Fruit fly (Drosophila melanogaster) whole organism, embryonic: ENCODE results near the gene yellow-f.

Experiments
- Atf3 ChIP-seq: fragments of 200-800 bp; sonication (Bioruptor generic); optimal IDR thresholded peaks from 3 replicates; lab custom pipeline; 2016; ENCODE audit warnings: missing biosample characterization, missing genetic modification characterization
- CG10462 ChIP-seq: fragments of 200-800 bp; sonication (Bioruptor generic); optimal IDR thresholded peaks from 2 replicates; lab custom pipeline; 2016; ENCODE audit warnings: missing biosample characterization, missing genetic modification characterization
- CG12155 ChIP-seq: fragments of 200-800 bp; sonication (Bioruptor generic); optimal IDR thresholded peaks from 3 replicates; lab custom pipeline; 2016; ENCODE audit warnings: missing biosample characterization, missing genetic modification characterization
- CG12659 ChIP-seq: fragments of 200-800 bp; sonication (Bioruptor generic); optimal IDR thresholded peaks from 3 replicates; lab custom pipeline; 2017; ENCODE audit warnings: mild to moderate bottlenecking, missing biosample characterization, missing genetic modification reagents, missing genetic modification characterization
- CG13775 ChIP-seq: fragments of 200-800 bp; sonication (Bioruptor generic); optimal IDR thresholded peaks from 3 replicates; lab custom pipeline; 2017; ENCODE audit warnings: missing biosample characterization, mild to moderate bottlenecking, missing genetic modification characterization
- CG14965 ChIP-seq: fragments of 200-800 bp; sonication (Bioruptor generic); optimal IDR thresholded peaks from 2 replicates; lab custom pipeline; 2016; ENCODE audit warnings: missing biosample characterization, missing genetic modification characterization, borderline replicate concordance
- CG17361 ChIP-seq: fragments of 200-800 bp; sonication (Bioruptor generic); IDR thresholded peaks from 3 replicates; pipeline ENCODE4 v1.3.6; 2022; ENCODE audit warnings: missing biosample characterization, missing genetic modification characterization
- CG17912 ChIP-seq: fragments of 200-800 bp; sonication (Bioruptor generic); optimal IDR thresholded peaks from 2 replicates; lab custom pipeline; 2018; ENCODE audit warnings: missing biosample characterization, mild to moderate bottlenecking, missing genetic modification characterization
- CG18011 ChIP-seq: fragments of 200-800 bp; sonication (Bioruptor generic); optimal IDR thresholded peaks from 2 replicates; lab custom pipeline; 2017; ENCODE audit warnings: missing biosample characterization, missing genetic modification characterization, mild to moderate bottlenecking, moderate library complexity, missing genotype
- CG2875 ChIP-seq: fragments of 200-800 bp; sonication (Bioruptor generic); optimal IDR thresholded peaks from 2 replicates; lab custom pipeline; 2017; ENCODE audit warnings: missing biosample characterization, mild to moderate bottlenecking, missing genetic modification characterization, missing genetic modification reagents
- CG2889 ChIP-seq: fragments of 200-800 bp; sonication (Bioruptor generic); IDR thresholded peaks from 3 replicates; pipeline ENCODE4 v1.3.6; 2022; ENCODE audit warnings: missing biosample characterization, missing genetic modification characterization
- CG31224 ChIP-seq: fragments of 200-800 bp; sonication (Bioruptor generic); IDR thresholded peaks from 2 replicates; pipeline ENCODE4 v1.3.6; 2022; ENCODE audit warnings: missing biosample characterization, missing genetic modification characterization
- CG3163 ChIP-seq: fragments of 200-800 bp; sonication (Bioruptor generic); optimal IDR thresholded peaks from 3 replicates; lab custom pipeline; 2016; ENCODE audit warnings: missing biosample characterization, missing genetic modification characterization
- CG34224 ChIP-seq: fragments of 200-800 bp; sonication (Bioruptor generic); IDR thresholded peaks from 3 replicates; pipeline ENCODE4 v1.3.6; 2022; ENCODE audit warnings: missing biosample characterization, missing genetic modification characterization; ENCODE audit not compliant: partially characterized antibody
- CG43689 ChIP-seq: fragments of 200-800 bp; sonication (Bioruptor generic); IDR thresholded peaks from 2 replicates; pipeline ENCODE4 v1.3.6; 2022; ENCODE audit warnings: missing biosample characterization, missing genetic modification characterization
- CG4707 ChIP-seq: fragments of 200-800 bp; sonication (Bioruptor generic); optimal IDR thresholded peaks from 2 replicates; lab custom pipeline; 2018; ENCODE audit warnings: missing biosample characterization, mild to moderate bottlenecking, missing genetic modification characterization, moderate library complexity
- CG7745 ChIP-seq: fragments of 200-800 bp; sonication (Bioruptor generic); optimal IDR thresholded peaks from 2 replicates; lab custom pipeline; 2018; ENCODE audit warnings: missing biosample characterization, mild to moderate bottlenecking, missing genetic modification characterization, moderate library complexity
- CG7839 ChIP-seq: fragments of 200-800 bp; sonication (Bioruptor generic); optimal IDR thresholded peaks from 3 replicates; lab custom pipeline; 2018; ENCODE audit warnings: missing biosample characterization, mild to moderate bottlenecking, missing genetic modification characterization, moderate library complexity
- CG7928 ChIP-seq: fragments of 200-800 bp; sonication (Bioruptor generic); optimal IDR thresholded peaks from 2 replicates; lab custom pipeline; 2017; ENCODE audit warnings: missing biosample characterization, mild to moderate bottlenecking, missing genetic modification characterization
- CG9817 ChIP-seq: fragments of 200-800 bp; sonication (Bioruptor generic); optimal IDR thresholded peaks from 2 replicates; lab custom pipeline; 2018; ENCODE audit warnings: missing biosample characterization, mild to moderate bottlenecking, missing genetic modification characterization, moderate library complexity
- D ChIP-seq, 2 experiments: fragments of 200-800 bp in 1 of 2; fragments of >200 bp in 1 of 2; sonication (Bioruptor generic) in 1 of 2; optimal IDR thresholded peaks; 2 replicates in 1 of 2; 3 replicates in 1 of 2; lab custom pipeline; 2017; ENCODE audit warnings: mild to moderate bottlenecking in 1 of 2, missing biosample characterization in 1 of 2, missing genetic modification characterization in 1 of 2, missing genetic modification reagents in 1 of 2
- Dad ChIP-seq: fragments of 200-800 bp; sonication (Bioruptor generic); optimal IDR thresholded peaks from 3 replicates; lab custom pipeline; 2016; ENCODE audit warnings: missing biosample characterization, missing genetic modification characterization
- Dbx ChIP-seq: fragments of 200-800 bp; sonication (Bioruptor generic); IDR thresholded peaks from 3 replicates; pipeline ENCODE4 v1.3.6; 2022; ENCODE audit warnings: missing biosample characterization, missing genetic modification characterization
- Elba2 ChIP-seq: fragments of 200-800 bp; sonication (Bioruptor generic); optimal IDR thresholded peaks from 3 replicates; lab custom pipeline; 2016; ENCODE audit warnings: missing biosample characterization, missing genetic modification characterization
- Ets65A ChIP-seq: fragments of 200-800 bp; sonication (Bioruptor generic); peaks from one replicate; lab custom pipeline; 2016; ENCODE audit warnings: missing biosample characterization, missing genetic modification characterization
- Fer2 ChIP-seq: fragments of 200-800 bp; sonication (Bioruptor generic); optimal IDR thresholded peaks from 2 replicates; lab custom pipeline; 2018; ENCODE audit warnings: missing biosample characterization, mild to moderate bottlenecking, missing genetic modification characterization, moderate library complexity
- Hmr ChIP-seq: fragments of 200-800 bp; sonication (Bioruptor generic); optimal IDR thresholded peaks from 3 replicates; lab custom pipeline; 2017; ENCODE audit warnings: mild to moderate bottlenecking, missing biosample characterization, missing genetic modification reagents, missing genetic modification characterization
- MTF-1 ChIP-seq: fragments of 200-800 bp; sonication (Bioruptor generic); optimal IDR thresholded peaks from 2 replicates; lab custom pipeline; 2018; ENCODE audit warnings: missing biosample characterization, mild to moderate bottlenecking, missing genetic modification characterization, borderline replicate concordance
- Meics ChIP-seq: fragments of 200-800 bp; sonication (Bioruptor generic); optimal IDR thresholded peaks from 2 replicates; lab custom pipeline; 2017; ENCODE audit warnings: missing biosample characterization, mild to moderate bottlenecking, missing genetic modification characterization
- NC2α ChIP-seq: fragments of 200-800 bp; sonication (Bioruptor generic); optimal IDR thresholded peaks from 2 replicates; lab custom pipeline; 2016; ENCODE audit warnings: missing biosample characterization, missing genetic modification characterization
- Ravus ChIP-seq: fragments of 200-800 bp; sonication (Bioruptor generic); IDR thresholded peaks from 2 replicates; pipeline ENCODE4 v1.3.6; 2022; ENCODE audit warnings: missing biosample characterization, missing genetic modification characterization
- Tbp ChIP-seq: fragments of >200 bp; optimal IDR thresholded peaks from 2 replicates; lab custom pipeline; 2018; ENCODE audit warnings: missing biosample characterization, missing genetic modification characterization
- YL-1 ChIP-seq: fragments of 200-800 bp; sonication (Bioruptor generic); optimal IDR thresholded peaks from 3 replicates; lab custom pipeline; 2017; ENCODE audit warnings: missing biosample characterization, mild to moderate bottlenecking, missing genetic modification characterization
- corto ChIP-seq: fragments of 200-800 bp; sonication (Bioruptor generic); optimal IDR thresholded peaks from 2 replicates; lab custom pipeline; 2016; ENCODE audit warnings: missing biosample characterization, mild to moderate bottlenecking, missing genetic modification characterization, moderate library complexity
- dati ChIP-seq: fragments of 200-800 bp; sonication (Bioruptor generic); IDR thresholded peaks from 2 replicates; pipeline ENCODE4 v1.3.6; 2022; ENCODE audit warnings: missing biosample characterization, missing genetic modification characterization
- ems ChIP-seq: fragments of 200-800 bp; sonication (Bioruptor generic); optimal IDR thresholded peaks from 3 replicates; lab custom pipeline; 2016; ENCODE audit warnings: missing biosample characterization, missing genetic modification characterization
- fd3F ChIP-seq: fragments of 200-800 bp; sonication (Bioruptor generic); optimal IDR thresholded peaks from 2 replicates; lab custom pipeline; 2018; ENCODE audit warnings: missing biosample characterization, mild to moderate bottlenecking, missing genetic modification characterization, moderate library complexity
- fd96Cb ChIP-seq: fragments of 200-800 bp; sonication (Bioruptor generic); optimal IDR thresholded peaks from 2 replicates; lab custom pipeline; 2018; ENCODE audit warnings: missing biosample characterization, mild to moderate bottlenecking, missing genetic modification characterization, moderate library complexity
- grau ChIP-seq: fragments of 200-800 bp; optimal IDR thresholded peaks from 3 replicates; lab custom pipeline; 2019; ENCODE audit warnings: missing biosample characterization, mild to moderate bottlenecking, missing genetic modification characterization, moderate library complexity
- grn ChIP-seq: fragments of 200-800 bp; sonication (Bioruptor generic); optimal IDR thresholded peaks from 3 replicates; lab custom pipeline; 2017; ENCODE audit warnings: missing biosample characterization, missing genetic modification characterization
- hkb ChIP-seq, 2 experiments: fragments of 200-800 bp in 1 of 2; fragments of >200 bp in 1 of 2; sonication (Bioruptor generic) in 1 of 2; IDR thresholded peaks in 1 of 2; optimal IDR thresholded peaks in 1 of 2; 2 replicates each; pipeline versions ENCODE4 v1.3.6 to Lab custom; 2017 to 2022; ENCODE audit warnings: missing biosample characterization in 1 of 2, missing genetic modification characterization in 1 of 2
- jing ChIP-seq: fragments of 200-800 bp; sonication (Bioruptor generic); optimal IDR thresholded peaks from 2 replicates; lab custom pipeline; 2018; ENCODE audit warnings: missing biosample characterization, mild to moderate bottlenecking, missing genetic modification characterization
- nom ChIP-seq: fragments of 200-800 bp; sonication (Bioruptor generic); optimal IDR thresholded peaks from 2 replicates; lab custom pipeline; 2017; ENCODE audit warnings: missing biosample characterization, missing genetic modification characterization, mild to moderate bottlenecking, moderate library complexity, missing genetic modification reagents
- onecut ChIP-seq: fragments of 200-800 bp; sonication (Bioruptor generic); IDR thresholded peaks from 2 replicates; pipeline ENCODE4 v1.3.6; 2022; ENCODE audit warnings: missing biosample characterization, missing genetic modification characterization
- sqz ChIP-seq: fragments of 200-800 bp; sonication (Bioruptor generic); optimal IDR thresholded peaks from 3 replicates; lab custom pipeline; 2018; ENCODE audit warnings: missing biosample characterization, mild to moderate bottlenecking, missing genetic modification characterization
- ssp ChIP-seq: fragments of 200-800 bp; sonication (Bioruptor generic); IDR thresholded peaks from 2 replicates; pipeline ENCODE4 v1.3.6; 2022; ENCODE audit warnings: missing biosample characterization, missing genetic modification characterization
- tup ChIP-seq: fragments of 200-800 bp; sonication (Bioruptor generic); optimal IDR thresholded peaks from 2 replicates; lab custom pipeline; 2016; ENCODE audit warnings: missing biosample characterization, mild to moderate bottlenecking, missing genetic modification characterization, moderate library complexity

Gene yellow-f

dm6 chr3R:12960929-12961855 is 31.8 kb downstream of the yellow-f start, which contains the start of gene Spc25 (continued):
- TF ChIP-seq Hmr (GFP tag; lab: Kevin White, UChicago) (no peak), sqz (GFP tag; lab: Kevin White, UChicago) (peak; percentile 38), Tbp (GFP tag; lab: Kevin White, UChicago) (no peak), grn (GFP tag; lab: Kevin White, UChicago) (no peak), CG17912 (GFP tag; lab: Kevin White, UChicago) (no peak), Meics (GFP tag; lab: Kevin White, UChicago) (no peak), ssp (GFP tag; lab: Robert Waterston, UW) (peak; percentile 43), Ravus (no peak), Fer2 (tag; lab: Kevin White, UChicago) (no peak), CG43689 (GFP tag; lab: Robert Waterston, UW) (no peak), CG13775 (GFP tag; lab: Kevin White, UChicago) (peak; percentile 38), fd96Cb (tag; lab: Kevin White, UChicago) (no peak), CG17361 (GFP tag; lab: Robert Waterston, UW) (no peak), NC2α (peak; percentile 19), grau (tag; lab: Kevin White, UChicago) (no peak), CG18011 (no peak), CG3163 (GFP tag; lab: Kevin White, UChicago) (peak; percentile 38), ems (GFP tag; lab: Kevin White, UChicago) (peak; percentile 15), CG14965 (GFP tag; lab: Kevin White, UChicago) (no peak), CG2889 (GFP tag; lab: Robert Waterston, UW) (no peak), dati (GFP tag; lab: Robert Waterston, UW) (no peak), D (optimal IDR thresholded peaks at IDR 0.05; lab: Kevin White, UChicago) (no peak), D (GFP tag; optimal IDR thresholded peaks at IDR 0.05; lab: Kevin White, UChicago) (no peak), nom (GFP tag; lab: Kevin White, UChicago) (no peak), Dbx (GFP tag; lab: Robert Waterston, UW) (peak; percentile 60; the same call in 2 of the 3 replicates), tup (no peak), corto (GFP tag; lab: Kevin White, UChicago) (no peak), CG12659 (peak; percentile 45), jing (no peak), fd3F (GFP tag; lab: Kevin White, UChicago) (peak; percentile 26), CG7745 (tag; lab: Kevin White, UChicago) (no peak), CG7839 (no peak), Dad (GFP tag; lab: Kevin White, UChicago) (peak; percentile 73), Atf3 (peak; percentile 18), CG7928 (no peak), CG2875 (GFP tag; lab: Kevin White, UChicago) (no peak), CG10462 (GFP tag; lab: Kevin White, UChicago) (no peak), hkb (optimal IDR thresholded peaks at IDR 0.05; lab: Kevin White, UChicago) (peak; percentile 75), hkb (GFP tag; IDR thresholded peaks at IDR 0.05; lab: Robert Waterston, UW) (no peak), YL-1 (GFP tag; lab: Kevin White, UChicago) (peak; percentile 30), CG31224 (GFP tag; lab: Robert Waterston, UW) (no peak), CG34224 (GFP tag; lab: Robert Waterston, UW) (peak; percentile 93), Elba2 (GFP tag; lab: Kevin White, UChicago) (peak; percentile 64), onecut (GFP tag; lab: Robert Waterston, UW) (no peak; the same call in 1 of the 2 replicates), CG4707 (GFP tag; lab: Kevin White, UChicago) (no peak), CG12155 (GFP tag; lab: Kevin White, UChicago) (peak; percentile 47), MTF-1 (GFP tag; lab: Kevin White, UChicago) (no peak), CG9817 (tag; lab: Kevin White, UChicago) (peak; percentile 33), Ets65A (peak; percentile 95)
